Worm (Caenorhabditis elegans): ENCODE data around the gene T26H5.10.

- TF ChIP-seq ceh-24 (tag; optimal IDR thresholded peaks at IDR 0.05) (no peak), nhr-11 (tag; optimal IDR thresholded peaks at IDR 0.05) (no peak), pag-3 (tag; optimal IDR thresholded peaks at IDR 0.05; ENCODE audit: borderline replicate concordance) (no peak), mec-3 (tag; optimal IDR thresholded peaks at IDR 0.05; ENCODE audit: borderline replicate concordance) (no peak), fkh-6 (tag; optimal IDR thresholded peaks at IDR 0.05) (no peak), ets-4 (tag; optimal IDR thresholded peaks at IDR 0.05) (no peak), ama-1 (optimal IDR thresholded peaks at IDR 0.05) (no peak), pha-4 (tag; optimal IDR thresholded peaks at IDR 0.05) (no peak), nhr-232 (tag; optimal IDR thresholded peaks at IDR 0.05) (no peak), fax-1 (tag; optimal IDR thresholded peaks at IDR 0.05) (no peak), pqm-1 (tag; optimal IDR thresholded peaks at IDR 0.05) (no peak), sdc-2 (tag; optimal IDR thresholded peaks at IDR 0.05) (no peak)
These were observed 580 bp upstream of the T26H5.10 start, which contains the start of gene T26H5.11 for ce11 chrV:15444188-15444587.
